Fruit fly (Drosophila melanogaster): ENCODE results near the gene CG5280.

Gene CG5280

dm6 chr3L:9011485-9012389, 21.7 kb upstream of the CG5280 start (continued):
- peak; percentile 91 for TF ChIP-seq CG2712 (tag; optimal IDR thresholded peaks at IDR 0.05)
- peak; percentile 32 for TF ChIP-seq Bdp1 (GFP tag; optimal IDR thresholded peaks at IDR 0.05)
- peak; percentile 6 for TF ChIP-seq Jarid2 (GFP tag; optimal IDR thresholded peaks at IDR 0.05)
- TF ChIP-seq grau (tag; optimal IDR thresholded peaks at IDR 0.05) = peak; percentile 68
- TF ChIP-seq tin (GFP tag; optimal IDR thresholded peaks at IDR 0.05) = peak; percentile 78
- TF ChIP-seq kni (GFP tag; optimal IDR thresholded peaks at IDR 0.05) = peak; percentile 56
- TF ChIP-seq wdn (GFP tag; IDR thresholded peaks at IDR 0.05) = no peak
- no peak for TF ChIP-seq CG4707 (GFP tag; optimal IDR thresholded peaks at IDR 0.05)
- TF ChIP-seq CG12236 (GFP tag; optimal IDR thresholded peaks at IDR 0.05) = peak; percentile 69
- no peak for TF ChIP-seq mld (GFP tag; IDR thresholded peaks at IDR 0.05; ENCODE audit: partially characterized antibody)
- TF ChIP-seq Dfd (GFP tag; optimal IDR thresholded peaks at IDR 0.05) = no peak
- no peak for TF ChIP-seq Taf1 (GFP tag; IDR thresholded peaks at IDR 0.05)
- peak; percentile 55; the same call in 1 of the 2 replicates for TF ChIP-seq klu (GFP tag; IDR thresholded peaks at IDR 0.05)
- peak; percentile 75 for TF ChIP-seq org-1 (GFP tag; optimal IDR thresholded peaks at IDR 0.05)
- TF ChIP-seq sqz (GFP tag; optimal IDR thresholded peaks at IDR 0.05) = peak; percentile 65
- no peak for TF ChIP-seq exex (tag; optimal IDR thresholded peaks at IDR 0.05)
- TF ChIP-seq Hmx (GFP tag; optimal IDR thresholded peaks at IDR 0.05) = peak; percentile 38
- TF ChIP-seq ci (GFP tag; IDR thresholded peaks at IDR 0.05) = peak; percentile 92
- peak; percentile 61; the same call in 2 of the 3 replicates for TF ChIP-seq gce (GFP tag; IDR thresholded peaks at IDR 0.05)
- 0 out of 2 replicates have a peak, but pooled peaks have one; percentile 35 for TF ChIP-seq gt (GFP tag; IDR thresholded peaks at IDR 0.05)
- peak; percentile 85 for TF ChIP-seq croc (GFP tag; conservative IDR thresholded peaks at IDR 0.05)
- peak; percentile 57; the same call in 2 of the 4 replicates for TF ChIP-seq Gug (GFP tag; IDR thresholded peaks at IDR 0.05)
- TF ChIP-seq esg (GFP tag; conservative IDR thresholded peaks at IDR 0.05) = peak; percentile 69
- peak; percentile 42; the same call in 1 of the 2 replicates for TF ChIP-seq stc (GFP tag; IDR thresholded peaks at IDR 0.05)
- TF ChIP-seq CG12769 (tag; optimal IDR thresholded peaks at IDR 0.05) = peak; percentile 40
- peak; percentile 27; the same call in 1 of the 2 replicates for TF ChIP-seq CG14014 (GFP tag; IDR thresholded peaks at IDR 0.05)
- TF ChIP-seq CG9437 (GFP tag; optimal IDR thresholded peaks at IDR 0.05) = peak; percentile 34
- TF ChIP-seq sob (GFP tag; IDR thresholded peaks at IDR 0.05) = peak; percentile 69
- TF ChIP-seq al (GFP tag; IDR thresholded peaks at IDR 0.05) = no peak
- peak; percentile 77 for TF ChIP-seq CG4820 (GFP tag; optimal IDR thresholded peaks at IDR 0.05)
- TF ChIP-seq ara (GFP tag; IDR thresholded peaks at IDR 0.05) = peak; percentile 89
- TF ChIP-seq Rx (GFP tag; IDR thresholded peaks at IDR 0.05) = peak; percentile 71
- TF ChIP-seq Side (GFP tag; optimal IDR thresholded peaks at IDR 0.05) = peak; percentile 81
- peak; percentile 14 for TF ChIP-seq CG4617 (GFP tag; optimal IDR thresholded peaks at IDR 0.05; ENCODE audit: borderline replicate concordance)
- peak; percentile 83 for TF ChIP-seq nmo (GFP tag; optimal IDR thresholded peaks at IDR 0.05)
- TF ChIP-seq ems (GFP tag; optimal IDR thresholded peaks at IDR 0.05) = peak; percentile 68
- TF ChIP-seq CG1024 (GFP tag; IDR thresholded peaks at IDR 0.05) = peak; percentile 88
- TF ChIP-seq MBD-R2 (GFP tag; IDR thresholded peaks at IDR 0.05) = 0 out of 2 replicates have a peak, but pooled peaks have one; percentile 20
- TF ChIP-seq CG13775 (GFP tag; optimal IDR thresholded peaks at IDR 0.05) = peak; percentile 76
- peak; percentile 54 for TF ChIP-seq CG10462 (GFP tag; optimal IDR thresholded peaks at IDR 0.05)
- peak; percentile 70 for TF ChIP-seq CG7786 (GFP tag; optimal IDR thresholded peaks at IDR 0.05)
- no peak for TF ChIP-seq CG8478 (optimal IDR thresholded peaks at IDR 0.05)
- peak; percentile 80 for TF ChIP-seq CG11093 (GFP tag; IDR thresholded peaks at IDR 0.05)
- peak; percentile 67 for TF ChIP-seq CG13424 (tag; optimal IDR thresholded peaks at IDR 0.05)
- peak; percentile 36 for TF ChIP-seq ewg (GFP tag; optimal IDR thresholded peaks at IDR 0.05)
- TF ChIP-seq tio (GFP tag; optimal IDR thresholded peaks at IDR 0.05) = no peak
- no peak for TF ChIP-seq CG6175 (GFP tag; IDR thresholded peaks at IDR 0.05)
- peak in 1 of 2 experiments; percentile 62 for TF ChIP-seq Hr51 (GFP tag; optimal IDR thresholded peaks at IDR 0.05)
- TF ChIP-seq E2f2 (GFP tag; IDR thresholded peaks at IDR 0.05) = peak; percentile 48; the same call in 1 of the 2 replicates
